Worm (Caenorhabditis elegans): ENCODE results near the gene K02E11.6.
A peak's percentile ranks its signal among the peaks of the same experiment; 100 is the strongest.

The K02E11.6 gene

ce11 chrV:14293667-14294194 lies 45.1 kb downstream of the K02E11.6 start, which contains the start of gene F14D7.2:
Gene F14D7.2 (minus strand): TSS chrV:14293717.
- TF ChIP-seq Y95B8A.8 (GFP tag; IDR thresholded peaks at IDR 0.05) (no peak), fkh-3 (tag; optimal IDR thresholded peaks at IDR 0.05) (no peak), xnd-1 (tag; optimal IDR thresholded peaks at IDR 0.05) (peak; percentile 50), snpc-3.4 (tag; optimal IDR thresholded peaks at IDR 0.05) (no peak), nfya-1 (tag; optimal IDR thresholded peaks at IDR 0.05; ENCODE audit: borderline replicate concordance, insufficient read depth) (no peak), ceh-58 (GFP tag; IDR thresholded peaks at IDR 0.05) (no peak), hlh-26 (GFP tag; conservative IDR thresholded peaks at IDR 0.05) (no peak), F52B5.7 (tag; optimal IDR thresholded peaks at IDR 0.05) (no peak), aptf-3 (GFP tag; IDR thresholded peaks at IDR 0.05) (peak; percentile 98), mes-4 (tag; optimal IDR thresholded peaks at IDR 0.05) (no peak), F33H1.4 (GFP tag; IDR thresholded peaks at IDR 0.05) (0 out of 2 replicates have a peak, but pooled peaks have one; percentile 15), let-526 (GFP tag; IDR thresholded peaks at IDR 0.05) (no peak), sea-2 (GFP tag; IDR thresholded peaks at IDR 0.05) (no peak), snpc-1.1 (tag; optimal IDR thresholded peaks at IDR 0.05; ENCODE audit: insufficient read depth) (no peak), K11D2.4 (GFP tag; IDR thresholded peaks at IDR 0.05) (no peak), chd-7 (tag; optimal IDR thresholded peaks at IDR 0.05) (no peak), pbrm-1 (GFP tag; IDR thresholded peaks at IDR 0.05) (no peak), K12H6.12 (tag; optimal IDR thresholded peaks at IDR 0.05) (no peak), nfyb-1 (GFP tag; IDR thresholded peaks at IDR 0.05) (no peak), lin-35 (GFP tag; optimal IDR thresholded peaks at IDR 0.05) (no peak), hmg-20 (GFP tag; IDR thresholded peaks at IDR 0.05) (no peak), ceh-100 (GFP tag; IDR thresholded peaks at IDR 0.05) (no peak), madf-10 (tag; optimal IDR thresholded peaks at IDR 0.05) (no peak), mel-28 (tag; optimal IDR thresholded peaks at IDR 0.05; ENCODE audit: borderline replicate concordance) (no peak), efl-1 (GFP tag; optimal IDR thresholded peaks at IDR 0.05) (peak; percentile 71), madf-3 (GFP tag; IDR thresholded peaks at IDR 0.05) (no peak), akir-1 (GFP tag; optimal IDR thresholded peaks at IDR 0.05) (no peak), nhr-90 (tag; optimal IDR thresholded peaks at IDR 0.05) (no peak), pha-4 (tag; optimal IDR thresholded peaks at IDR 0.05) (no peak), aptf-2 (GFP tag; conservative IDR thresholded peaks at IDR 0.05) (peak; percentile 99), attf-5 (GFP tag; optimal IDR thresholded peaks at IDR 0.05) (no peak), mxl-1 (tag; optimal IDR thresholded peaks at IDR 0.05) (no peak), die-1 (tag; optimal IDR thresholded peaks at IDR 0.05) (no peak), lsy-27 (tag; optimal IDR thresholded peaks at IDR 0.05; ENCODE audit: borderline replicate concordance, insufficient read depth) (no peak), attf-6 (GFP tag; IDR thresholded peaks at IDR 0.05) (no peak), ekl-4 (GFP tag; IDR thresholded peaks at IDR 0.05) (no peak), nhr-120 (GFP tag; IDR thresholded peaks at IDR 0.05) (no peak), dpl-1 (GFP tag; optimal IDR thresholded peaks at IDR 0.05) (peak; percentile 1), hsf-1 (GFP tag; IDR thresholded peaks at IDR 0.05) (no peak), hlh-12 (tag; optimal IDR thresholded peaks at IDR 0.05) (no peak), lsl-1 (GFP tag; optimal IDR thresholded peaks at IDR 0.05) (no peak), snpc-1.3 (tag; optimal IDR thresholded peaks at IDR 0.05; ENCODE audit: insufficient read depth) (no peak), gei-17 (GFP tag; optimal IDR thresholded peaks at IDR 0.05) (no peak), madf-6 (GFP tag; IDR thresholded peaks at IDR 0.05) (peak; percentile 80), unc-130 (GFP tag; optimal IDR thresholded peaks at IDR 0.05) (no peak), zim-3 (tag; optimal IDR thresholded peaks at IDR 0.05) (no peak), atf-7 (tag; optimal IDR thresholded peaks at IDR 0.05) (no peak), ceh-40 (GFP tag; IDR thresholded peaks at IDR 0.05) (no peak), egrh-3 (GFP tag; IDR thresholded peaks at IDR 0.05) (no peak)
